Worm (Caenorhabditis elegans) whole organism, dauer: ENCODE data around the gene prp-40.

Experiments
- unc-62 ChIP-seq: sonication (generic microtip); optimal IDR thresholded peaks from 2 replicates; lab custom pipeline; 2017; ENCODE audit warnings: missing biosample characterization, missing genetic modification reagents, missing genetic modification characterization

The prp-40 gene

DNA sequence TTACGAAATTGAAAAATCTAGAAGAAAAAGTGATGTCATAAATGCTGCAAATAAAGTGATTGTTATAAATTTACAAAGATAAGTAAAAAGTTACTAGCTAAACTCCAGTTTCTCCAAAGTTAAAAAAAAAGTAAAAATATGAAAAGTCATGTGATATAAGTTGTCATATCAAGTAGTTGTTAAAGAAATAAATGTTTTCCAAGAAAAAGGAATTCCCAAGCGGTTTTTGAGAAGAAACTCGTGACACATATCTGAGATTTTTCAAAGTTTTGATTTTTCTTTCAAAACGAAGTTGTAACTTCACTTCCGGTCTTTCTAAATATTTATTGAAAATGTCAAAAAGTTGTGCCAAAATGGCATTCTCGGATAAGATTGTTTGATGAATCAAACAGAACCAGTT lies 20.8 kb upstream of the prp-40 start:
- no peak for TF ChIP-seq unc-62

DNA sequence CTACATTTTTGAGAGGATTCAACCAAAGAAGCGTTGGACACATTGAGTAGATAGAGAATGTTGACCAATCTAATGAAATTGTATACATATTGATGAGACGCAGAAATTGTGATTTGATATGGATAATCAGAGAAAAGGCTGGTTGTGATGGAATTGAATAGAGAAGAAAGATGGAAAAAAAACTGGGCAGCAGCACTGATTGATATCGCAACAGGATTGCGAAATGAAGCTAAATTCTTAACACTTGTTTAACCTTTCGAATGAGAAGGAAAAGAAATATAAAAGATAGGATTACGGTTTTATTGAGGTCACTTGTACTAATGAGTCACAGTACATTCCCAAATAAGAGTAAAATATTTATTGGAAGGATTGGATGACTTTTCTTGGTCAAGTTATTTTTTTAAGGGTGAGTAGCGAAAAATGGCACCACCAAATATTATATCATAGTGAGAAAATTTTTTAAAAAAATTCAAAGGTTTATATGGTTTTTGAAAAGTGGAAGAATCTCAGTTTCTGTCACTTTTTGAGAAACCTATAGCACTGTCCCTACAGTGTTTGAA lies 19.6 kb upstream of the prp-40 start:
- no peak for TF ChIP-seq unc-62

DNA sequence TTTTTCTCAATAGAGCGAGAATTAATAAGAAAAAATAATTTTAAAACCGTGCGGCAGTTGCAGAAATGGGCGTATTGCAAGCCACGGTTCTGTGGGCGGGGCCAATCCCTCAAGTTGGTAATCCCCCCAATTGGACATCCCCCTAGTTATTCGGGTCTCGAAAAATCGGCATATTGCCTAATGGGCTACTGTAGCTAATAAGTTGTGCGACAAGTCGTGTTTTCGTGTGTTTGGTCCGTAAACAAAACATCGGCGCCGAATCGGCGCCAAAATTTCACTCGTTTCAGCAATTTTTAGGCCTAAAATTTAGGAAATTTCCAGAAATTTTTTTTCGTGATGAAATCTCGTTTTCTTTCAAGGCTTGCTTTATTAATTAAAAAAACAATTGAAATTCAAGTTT lies 17.5 kb upstream of the prp-40 start:
- TF ChIP-seq unc-62 = no peak

DNA sequence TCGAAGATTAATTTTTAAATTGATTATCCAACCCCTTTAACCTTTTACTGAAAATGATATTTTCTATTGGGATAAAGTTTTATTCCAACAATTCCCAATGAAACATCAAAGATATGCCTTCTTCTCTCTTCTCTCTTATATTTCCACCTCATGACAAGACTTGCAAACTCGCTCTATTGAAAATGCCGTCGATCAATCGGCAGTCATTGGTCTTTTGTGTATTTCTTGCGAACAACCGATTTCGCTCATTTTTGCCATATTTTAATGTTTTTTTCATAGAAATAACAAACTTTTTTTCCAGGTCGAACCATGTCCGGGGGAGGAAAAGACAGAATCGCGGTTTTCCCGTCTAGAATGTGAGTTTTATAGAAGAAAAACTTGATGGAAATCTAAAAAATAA lies 14.1 kb upstream of the prp-40 start, which contains the start of gene vha-14:
Gene vha-14 (plus strand): TSS at position 302 of the 400 bp plus-strand sequence.
- TF ChIP-seq unc-62 = no peak

DNA sequence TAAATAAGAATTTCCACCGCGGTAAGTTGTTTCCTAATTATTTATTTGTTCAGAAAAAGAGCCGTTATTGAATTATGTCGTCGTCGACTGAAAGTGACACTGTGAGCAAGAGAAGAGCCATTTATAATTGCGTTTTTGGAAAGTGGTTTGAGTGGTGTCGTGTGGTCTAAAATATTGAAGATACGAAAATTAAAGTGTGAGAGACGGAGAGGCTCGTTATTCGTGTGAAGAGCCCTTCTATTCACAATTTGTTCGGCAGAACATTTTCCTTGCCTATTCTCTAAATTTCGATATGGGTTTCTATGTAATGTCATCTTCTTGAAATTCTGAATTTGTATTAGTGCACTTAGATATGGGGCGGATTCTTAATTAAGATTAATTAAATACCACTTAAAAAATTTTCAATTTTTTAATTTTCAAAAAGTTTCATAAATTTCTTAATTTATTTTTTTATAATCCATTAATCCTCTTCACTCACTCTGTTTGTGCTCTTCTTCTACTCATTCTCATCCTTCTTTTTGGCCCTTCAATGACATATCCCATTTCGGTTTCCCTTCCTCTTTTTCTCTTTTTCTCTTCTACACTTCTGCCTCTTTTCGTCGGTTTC lies 12.0 kb upstream of the prp-40 start:
- TF ChIP-seq unc-62 = no peak

DNA sequence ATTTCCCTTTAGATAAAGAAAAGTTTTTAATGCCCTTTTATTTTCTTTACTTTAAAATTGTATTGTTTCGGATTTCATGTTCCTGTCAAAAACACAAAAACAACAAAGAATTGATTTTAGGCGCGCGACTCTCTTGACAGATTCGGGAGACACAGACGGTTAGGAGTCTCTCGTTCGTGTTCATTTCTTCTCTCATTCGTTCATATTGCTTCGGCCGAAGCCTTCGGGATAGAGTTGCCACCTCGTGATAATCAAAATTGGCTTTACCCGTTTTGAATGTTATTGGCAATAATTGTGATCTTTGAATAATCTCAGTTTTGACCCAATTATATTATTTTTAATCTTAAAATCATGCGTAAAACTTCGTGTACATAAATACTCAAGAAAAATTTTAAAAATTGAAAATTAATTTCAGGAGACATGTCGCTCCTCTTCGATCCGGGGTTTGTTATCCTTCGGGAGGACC lies 10.8 kb upstream of the prp-40 start, which contains the start of gene F55H2.5:
Gene F55H2.5 (plus strand): TSS at position 416 of the 466 bp plus-strand sequence.
- TF ChIP-seq unc-62 = no peak

DNA sequence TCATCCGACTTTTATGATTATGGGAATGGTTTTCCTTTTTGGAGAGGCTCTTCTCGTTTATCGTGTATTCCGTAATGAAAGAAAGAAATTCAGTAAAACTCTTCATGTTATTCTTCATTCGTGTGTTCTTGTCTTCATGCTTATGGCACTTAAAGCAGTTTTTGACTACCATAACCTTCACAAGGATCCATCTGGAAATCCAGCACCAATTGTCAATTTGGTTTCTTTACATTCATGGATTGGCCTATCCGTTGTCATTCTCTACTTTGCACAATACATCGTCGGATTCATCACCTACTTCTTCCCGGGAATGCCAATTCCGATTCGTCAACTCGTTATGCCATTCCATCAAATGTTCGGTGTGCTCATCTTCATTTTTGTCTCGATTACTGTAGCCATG lies 10.2 kb upstream of the prp-40 start:
- no peak for TF ChIP-seq unc-62

DNA sequence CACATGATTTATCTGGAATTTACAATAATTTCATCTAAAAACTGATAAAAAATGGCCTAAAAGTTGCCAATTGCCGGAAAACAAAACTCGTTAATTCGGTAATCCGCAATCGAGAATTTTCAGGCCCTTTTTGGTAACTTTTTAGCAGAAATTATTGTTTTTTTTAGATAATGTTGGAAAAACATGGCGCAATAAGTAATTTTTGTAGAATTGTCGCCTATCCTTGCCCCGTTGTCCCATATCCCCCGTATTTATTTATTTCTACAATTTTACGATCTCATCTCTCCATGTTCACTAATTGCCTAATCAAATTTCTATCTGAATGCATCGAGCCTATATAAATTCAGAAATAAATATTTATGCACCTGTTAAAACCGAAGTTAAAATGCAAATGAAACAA lies 8.9 kb upstream of the prp-40 start:
- TF ChIP-seq unc-62 = no peak

DNA sequence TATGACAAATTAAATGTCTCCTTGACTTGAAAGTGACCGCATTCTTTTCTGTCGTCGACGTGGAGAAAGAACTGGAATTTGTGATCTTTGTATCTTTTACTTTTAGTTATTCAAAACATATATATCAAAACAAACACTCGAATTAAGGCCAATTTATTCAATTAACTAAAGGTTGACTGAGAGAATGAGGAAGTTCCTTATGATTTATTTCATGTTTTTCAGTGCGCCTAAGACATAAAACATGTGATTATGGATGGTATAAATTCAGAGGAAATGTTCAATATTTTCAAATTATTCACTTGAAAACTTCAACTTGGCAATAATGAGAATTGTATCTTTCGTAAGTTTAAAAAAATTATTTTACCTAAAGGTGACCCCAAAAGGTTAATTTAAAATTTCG lies 8.3 kb upstream of the prp-40 start, which contains the start of gene F55H2.8:
Gene F55H2.8 (plus strand): TSS at position 301 of the 400 bp plus-strand sequence.
- no peak for TF ChIP-seq unc-62

DNA sequence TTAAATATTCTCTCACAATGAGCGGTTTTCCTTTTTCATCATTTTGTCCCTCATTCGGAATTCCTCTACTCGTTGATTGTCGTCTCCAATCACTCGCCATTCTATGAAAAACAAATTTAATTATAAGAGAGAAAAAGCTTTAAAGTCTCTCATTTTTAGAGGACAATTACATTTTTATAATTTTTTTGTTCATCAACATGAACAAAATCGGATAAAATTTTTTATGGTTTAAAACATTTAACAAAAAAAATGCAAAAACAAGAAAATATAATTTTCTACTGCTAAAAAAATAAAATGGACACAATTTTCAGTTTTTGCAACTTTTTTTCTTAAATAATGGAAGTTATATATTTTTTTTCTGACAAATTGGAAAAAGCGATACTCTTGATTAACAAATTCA lies 5.7 kb upstream of the prp-40 start, which contains the start of gene F55H2.7:
Gene F55H2.7 (minus strand): TSS at position 101 of the 400 bp plus-strand sequence.
- no peak for TF ChIP-seq unc-62

DNA sequence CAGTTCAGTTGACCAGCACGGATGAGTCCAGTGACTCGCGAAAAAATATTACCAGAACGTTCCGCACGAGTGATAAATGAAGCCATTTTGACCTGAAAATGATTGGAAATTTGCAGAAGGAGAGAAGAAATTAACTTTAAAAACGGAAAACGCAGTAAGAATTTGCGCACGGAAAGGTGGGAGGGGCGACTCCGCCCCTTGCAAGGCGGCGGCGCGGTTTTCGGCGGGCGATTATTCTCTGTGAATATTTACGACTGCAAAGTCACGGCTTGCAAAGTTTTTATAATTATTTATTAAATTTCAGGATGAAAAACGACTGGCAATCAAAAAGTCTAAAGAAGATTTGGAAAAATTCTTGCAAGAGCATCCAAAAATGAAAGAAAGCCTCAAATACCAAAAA lies 1.7 kb downstream of the prp-40 start, which contains the start of gene mrps-23:
Gene mrps-23 (minus strand): TSS at position 92 of the 400 bp plus-strand sequence.
- no peak for TF ChIP-seq unc-62

DNA sequence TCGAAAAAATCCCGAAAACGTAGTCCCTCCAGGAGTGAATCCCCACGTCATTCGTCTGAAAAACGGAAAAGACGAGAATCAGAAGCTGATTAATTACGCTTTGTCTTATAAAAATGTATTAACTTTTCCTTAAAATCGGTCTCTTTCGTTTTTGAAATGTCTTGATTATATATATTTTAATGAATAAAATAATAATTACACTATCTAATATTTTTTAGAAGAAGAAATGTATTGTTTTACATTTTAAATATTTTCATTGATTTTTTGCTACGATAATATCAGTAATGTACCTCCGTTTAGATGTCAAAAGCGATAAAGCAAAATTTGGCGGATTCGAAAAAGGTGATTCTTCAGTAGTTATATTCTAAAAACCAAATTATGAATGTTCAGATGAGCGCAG lies 3.4 kb downstream of the prp-40 start, which contains the start of gene trpp-3:
Gene trpp-3 (plus strand): TSS at position 301 of the 400 bp plus-strand sequence.
- no peak for TF ChIP-seq unc-62

DNA sequence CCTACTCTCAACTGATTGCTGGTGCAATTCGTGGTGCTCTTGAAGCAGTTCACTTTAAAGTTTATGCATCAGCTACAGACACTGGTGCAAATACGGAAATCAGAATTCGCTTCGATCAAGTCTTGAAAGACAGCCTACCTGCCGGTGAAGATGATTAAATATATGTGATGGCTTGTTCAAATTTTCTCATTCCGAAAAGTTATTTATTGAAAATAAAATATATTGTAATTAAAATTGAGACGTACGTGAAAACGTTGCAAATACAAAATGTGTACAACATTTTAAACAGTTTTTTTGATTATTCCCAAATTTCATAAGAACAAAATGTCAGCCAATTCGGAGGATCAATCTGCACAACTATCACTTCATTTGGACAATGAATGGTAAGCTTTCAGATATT lies 5.0 kb downstream of the prp-40 start, which contains the start of gene ZK1098.6:
Gene ZK1098.6 (plus strand): TSS at position 301 of the 400 bp plus-strand sequence.
- no peak for TF ChIP-seq unc-62

DNA sequence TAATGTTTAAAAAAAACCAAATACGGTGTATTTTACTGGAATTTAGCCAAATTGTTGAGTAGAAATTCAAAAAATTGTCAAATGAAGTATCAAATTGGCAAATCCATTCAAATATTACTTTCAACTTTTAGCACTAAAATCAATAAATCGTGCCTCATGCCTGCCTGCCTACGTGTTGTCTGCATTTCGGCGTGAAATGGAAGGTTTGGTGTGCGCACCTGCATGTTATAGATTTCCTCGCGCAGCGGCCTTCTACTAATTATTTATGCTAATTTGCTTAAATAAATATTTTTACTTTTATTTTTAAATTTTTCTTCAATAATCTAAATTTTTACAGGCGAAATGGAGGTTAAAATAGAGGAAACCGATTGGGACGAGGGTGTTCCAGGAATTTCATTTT lies 6.9 kb downstream of the prp-40 start, which contains the start of gene ZK1098.2:
Gene ZK1098.2 (plus strand): TSS at position 336 of the 400 bp plus-strand sequence.
- TF ChIP-seq unc-62 = no peak

DNA sequence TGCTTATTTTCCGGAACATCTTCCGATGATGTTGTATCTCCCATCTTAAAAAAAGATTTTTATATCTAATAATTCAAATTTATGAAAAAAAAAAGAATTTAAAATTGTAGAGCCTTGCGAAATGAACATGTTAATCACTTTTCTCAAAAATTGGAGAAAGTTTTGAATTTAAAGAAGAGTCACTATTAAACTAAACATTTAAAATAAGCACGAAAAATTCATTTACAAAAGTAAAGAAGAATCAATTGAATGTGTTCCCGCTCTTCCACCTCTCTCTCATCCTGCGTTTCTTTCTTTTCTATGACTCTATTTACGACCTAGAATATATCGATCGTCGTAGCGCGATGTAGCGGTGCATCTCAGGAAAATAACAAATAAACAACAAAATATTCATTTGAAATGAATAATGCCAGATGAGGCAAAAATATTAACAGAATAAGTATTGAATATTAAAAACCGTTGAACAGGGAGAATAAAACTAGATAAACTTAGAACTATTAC lies 16.8 kb downstream of the prp-40 start, which contains the start of gene ZK1098.3:
Gene ZK1098.3 (minus strand): TSS at position 51 of the 501 bp plus-strand sequence.
- TF ChIP-seq unc-62 = no peak

DNA sequence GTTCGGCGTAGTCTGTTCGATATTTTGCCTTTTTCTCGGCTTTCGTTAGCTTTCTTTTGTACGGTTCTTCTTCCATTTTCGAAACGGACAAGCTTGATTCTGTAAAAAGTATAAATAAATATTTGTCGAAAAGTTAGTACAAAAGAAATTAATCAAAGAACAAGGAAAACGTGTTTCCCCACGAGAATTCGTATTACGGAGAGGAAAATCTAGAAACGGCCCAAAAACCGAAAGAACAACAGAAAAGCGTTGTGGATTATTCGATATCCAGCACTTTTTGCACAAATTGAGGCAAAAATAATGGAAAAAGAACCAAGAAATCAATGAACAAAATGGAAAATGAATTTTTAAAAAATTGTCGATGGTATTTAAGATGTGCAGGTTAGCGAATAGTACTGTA lies 20.4 kb downstream of the prp-40 start, which contains the start of gene mut-7:
Gene mut-7 (minus strand): TSS at position 101 of the 400 bp plus-strand sequence.
- TF ChIP-seq unc-62 = no peak

DNA sequence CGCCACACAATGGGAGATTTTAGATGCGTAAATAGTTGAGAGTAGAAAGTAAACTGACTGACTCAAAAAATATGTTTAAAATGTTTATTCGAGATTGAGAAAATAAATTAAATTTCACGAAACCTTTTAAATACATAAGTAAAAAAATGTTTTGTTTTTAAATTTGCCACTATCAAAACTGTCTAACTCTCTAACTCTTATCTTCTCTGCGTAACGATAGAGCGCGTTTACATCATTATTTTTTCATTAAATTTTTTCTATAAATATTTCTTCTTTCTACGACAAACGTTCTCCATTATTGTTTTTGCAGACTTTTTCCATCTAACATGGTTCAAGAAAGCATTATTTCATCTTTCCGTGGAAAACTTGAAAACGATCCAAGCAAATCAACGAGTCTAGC lies 20.9 kb downstream of the prp-40 start, which contains the start of gene eif-2Balpha:
Gene eif-2Balpha (plus strand): TSS at position 304 of the 400 bp plus-strand sequence.
- TF ChIP-seq unc-62 = no peak
